Worm (Caenorhabditis elegans) whole organism, L3 larva: Measurements from ENCODE around the gene fbxa-102.

ENCODE experiments used
- elt-3 ChIP-seq, 3 experiments: fragments of 150-350 bp in 1 of 3; sonication (generic microtip) in 2 of 3; optimal IDR thresholded peaks; 2 replicates in 2 of 3; 4 replicates in 1 of 3; lab custom pipeline; 2014 to 2017; ENCODE audit warnings: missing biosample characterization in 3 of 3, missing genetic modification characterization in 3 of 3
- fos-1 ChIP-seq: fragments of 150-350 bp; optimal IDR thresholded peaks from 2 replicates; lab custom pipeline; 2014; ENCODE audit warnings: missing biosample characterization, missing genetic modification characterization
- nhr-25 ChIP-seq: sonication (generic microtip); optimal IDR thresholded peaks from 2 replicates; lab custom pipeline; 2017; ENCODE audit warnings: missing biosample characterization, missing genetic modification characterization
- nhr-28 ChIP-seq: fragments of 150-350 bp; optimal IDR thresholded peaks from 2 replicates; lab custom pipeline; 2014; ENCODE audit warnings: missing biosample characterization, missing genetic modification characterization
- nhr-76 ChIP-seq: fragments of 150-350 bp; sonication (generic microtip); optimal IDR thresholded peaks from 5 replicates; lab custom pipeline; 2014; ENCODE audit warnings: missing biosample characterization, missing genetic modification characterization
- sea-2 ChIP-seq: fragments of 150-350 bp; sonication (generic microtip); optimal IDR thresholded peaks from 4 replicates; lab custom pipeline; 2014; ENCODE audit warnings: missing biosample characterization, missing genetic modification reagents, missing genetic modification characterization
- skn-1 ChIP-seq: fragments of 150-350 bp; optimal IDR thresholded peaks from 2 replicates; lab custom pipeline; 2014; ENCODE audit warnings: missing biosample characterization, missing genetic modification characterization
- unc-39 ChIP-seq: sonication (generic microtip); optimal IDR thresholded peaks from 4 replicates; lab custom pipeline; 2017; ENCODE audit warnings: missing biosample characterization, missing genetic modification characterization

ce11 chrV:17513831-17514230 lies 20.2 kb upstream of the fbxa-102 start:
- TF ChIP-seq nhr-28 (tag; lab: Kevin White, UChicago) (no peak), unc-39 (tag; lab: Kevin White, UChicago) (no peak), fos-1 (tag; lab: Kevin White, UChicago) (no peak), nhr-25 (tag; lab: Kevin White, UChicago) (no peak), nhr-76 (tag; lab: Kevin White, UChicago) (no peak), elt-3 (tag; optimal IDR thresholded peaks at IDR 0.05; lab: Kevin White, UChicago) (no peak), skn-1 (no peak), sea-2 (GFP tag; lab: Kevin White, UChicago) (no peak)
